Fruit fly (Drosophila melanogaster): ENCODE measurements around the gene Fit1.

Fit1 gene

DNA sequence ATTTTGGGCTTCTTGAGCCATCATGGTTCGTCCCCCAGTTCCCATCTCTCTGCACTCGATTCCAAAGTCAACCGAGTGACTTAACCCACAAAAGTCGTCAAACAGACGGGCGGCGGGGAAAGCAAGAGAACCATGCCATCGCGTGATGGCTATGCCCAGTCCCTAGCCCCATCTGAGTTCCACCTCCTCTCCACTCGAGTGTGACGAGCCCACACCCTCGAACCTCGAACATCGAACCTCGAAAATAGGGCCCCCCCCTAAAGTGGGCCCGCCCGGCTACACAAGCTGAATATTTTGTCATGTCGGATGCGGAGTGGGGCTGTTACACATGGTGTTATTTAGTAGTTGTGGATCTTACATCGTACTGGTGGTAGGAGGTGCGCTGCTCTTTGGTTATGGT is 6.8 kb upstream of the Fit1 start (continued):
- no peak for TF ChIP-seq CG8924 (tag; optimal IDR thresholded peaks at IDR 0.05)
- no peak for TF ChIP-seq CG14014 (GFP tag; IDR thresholded peaks at IDR 0.05)
- TF ChIP-seq gce (GFP tag; IDR thresholded peaks at IDR 0.05): no peak
- TF ChIP-seq Pdp1 (GFP tag; optimal IDR thresholded peaks at IDR 0.05): peak in 1 of 2 experiments; percentile 31
- no peak for TF ChIP-seq CG8281 (tag; optimal IDR thresholded peaks at IDR 0.05)
- 0 out of 4 replicates have a peak, but pooled peaks have one; percentile 47 for TF ChIP-seq chinmo (GFP tag; IDR thresholded peaks at IDR 0.05; ENCODE audit: partially characterized antibody)
- peak; percentile 12 for TF ChIP-seq abd-A (tag; optimal IDR thresholded peaks at IDR 0.05)
- TF ChIP-seq CG13296 (GFP tag; optimal IDR thresholded peaks at IDR 0.05): no peak
- TF ChIP-seq CG4730 (GFP tag; IDR thresholded peaks at IDR 0.05): no peak
- no peak for TF ChIP-seq CG3163 (GFP tag; optimal IDR thresholded peaks at IDR 0.05)
- TF ChIP-seq sens (GFP tag): peak; percentile 27
- TF ChIP-seq sens-2 (GFP tag; IDR thresholded peaks at IDR 0.05): no peak
- no peak for TF ChIP-seq MESR4 (GFP tag; optimal IDR thresholded peaks at IDR 0.05)
- TF ChIP-seq CG9609 (GFP tag; optimal IDR thresholded peaks at IDR 0.05): no peak
- no peak for TF ChIP-seq CG4360 (GFP tag; IDR thresholded peaks at IDR 0.05)
- TF ChIP-seq MTF-1 (GFP tag; optimal IDR thresholded peaks at IDR 0.05; ENCODE audit: borderline replicate concordance): no peak
- no peak for TF ChIP-seq CG9727 (GFP tag; optimal IDR thresholded peaks at IDR 0.05)
- no peak for TF ChIP-seq Hand (GFP tag; optimal IDR thresholded peaks at IDR 0.05)

- TF ChIP-seq CG4730 (GFP tag; IDR thresholded peaks at IDR 0.05): no peak
- peak; percentile 15 for TF ChIP-seq CG34376 (GFP tag; optimal IDR thresholded peaks at IDR 0.05)
- peak; percentile 73 for TF ChIP-seq sug (tag; optimal IDR thresholded peaks at IDR 0.05)
- TF ChIP-seq zf30C (GFP tag; optimal IDR thresholded peaks at IDR 0.05): no peak
- TF ChIP-seq CG11695 (GFP tag; IDR thresholded peaks at IDR 0.05): no peak
- no peak for TF ChIP-seq HHEX (GFP tag; optimal IDR thresholded peaks at IDR 0.05)
- TF ChIP-seq lab (GFP tag; optimal IDR thresholded peaks at IDR 0.05): peak; percentile 5
- no peak for TF ChIP-seq tio (GFP tag; optimal IDR thresholded peaks at IDR 0.05)
- TF ChIP-seq CG9797 (GFP tag; optimal IDR thresholded peaks at IDR 0.05): no peak
- no peak for TF ChIP-seq E2f1 (GFP tag; IDR thresholded peaks at IDR 0.05)
- TF ChIP-seq grn (GFP tag; optimal IDR thresholded peaks at IDR 0.05): peak; percentile 32
- peak; percentile 14 for TF ChIP-seq caup (GFP tag; optimal IDR thresholded peaks at IDR 0.05; ENCODE audit: severe bottlenecking)
- no peak for TF ChIP-seq H2.0 (GFP tag; IDR thresholded peaks at IDR 0.05)
- no peak for TF ChIP-seq CG13296 (GFP tag; optimal IDR thresholded peaks at IDR 0.05)
- TF ChIP-seq cwo (GFP tag; optimal IDR thresholded peaks at IDR 0.05): peak; percentile 52
- peak; percentile 5 for TF ChIP-seq gro (GFP tag; optimal IDR thresholded peaks at IDR 0.05)
- TF ChIP-seq exex (tag; optimal IDR thresholded peaks at IDR 0.05): peak; percentile 95
- TF ChIP-seq Sox100B (GFP tag; optimal IDR thresholded peaks at IDR 0.05): no peak
- peak; percentile 3 for TF ChIP-seq CG15601 (tag; optimal IDR thresholded peaks at IDR 0.05)
- peak; percentile 20 for TF ChIP-seq CG5180 (GFP tag; optimal IDR thresholded peaks at IDR 0.05)
- no peak for TF ChIP-seq CG8290 (GFP tag; optimal IDR thresholded peaks at IDR 0.05)
- TF ChIP-seq CG8290 (tag; optimal IDR thresholded peaks at IDR 0.05): peak in 1 of 2 experiments; percentile 28
- TF ChIP-seq Hey (tag; optimal IDR thresholded peaks at IDR 0.05): no peak
- peak; percentile 96 for TF ChIP-seq mirr (GFP tag; optimal IDR thresholded peaks at IDR 0.05)
- TF ChIP-seq otp (GFP tag; IDR thresholded peaks at IDR 0.05): no peak
- no peak for TF ChIP-seq CG8359 (GFP tag; optimal IDR thresholded peaks at IDR 0.05; ENCODE audit: borderline replicate concordance)
- peak; percentile 29; the same call in 1 of the 2 replicates for TF ChIP-seq GATAe (GFP tag; conservative IDR thresholded peaks at IDR 0.05)
- TF ChIP-seq CG10274 (GFP tag; optimal IDR thresholded peaks at IDR 0.05): no peak
- no peak for TF ChIP-seq NC2α (GFP tag; optimal IDR thresholded peaks at IDR 0.05)
- TF ChIP-seq kni (GFP tag; optimal IDR thresholded peaks at IDR 0.05): peak; percentile 71
- peak; percentile 1 for TF ChIP-seq sd (tag; optimal IDR thresholded peaks at IDR 0.05)
- no peak for TF ChIP-seq Sin3A (optimal IDR thresholded peaks at IDR 0.05)
- TF ChIP-seq Pdp1 (GFP tag; optimal IDR thresholded peaks at IDR 0.05): peak in 1 of 2 experiments; percentile 37
- peak; percentile 21 for TF ChIP-seq Med (GFP tag)
- peak in 1 of 2 experiments; percentile 72 for TF ChIP-seq Eip74EF (GFP tag; optimal IDR thresholded peaks at IDR 0.05)
Observed at dm6 chr3L:4099194-4099593, 4.2 kb upstream of the Fit1 start.
